Worm (Caenorhabditis elegans) whole organism, L3 larva: ENCODE measurements around the gene C06E1.1.

Experiments
- ZK546.5 ChIP-seq: sonication (generic microtip); optimal IDR thresholded peaks from 2 replicates; lab custom pipeline; 2017; ENCODE audit warnings: missing biosample characterization, missing genetic modification characterization
- ama-1 ChIP-seq: fragments of 150-350 bp; optimal IDR thresholded peaks from 2 replicates; lab custom pipeline; 2018
- elt-2 ChIP-seq: sonication (generic microtip); optimal IDR thresholded peaks from 2 replicates; lab custom pipeline; 2016; ENCODE audit warnings: missing genetic modification reagents, mild to moderate bottlenecking, missing genetic modification characterization, missing compliant biosample characterization
- fkh-10 ChIP-seq: sonication (generic microtip); optimal IDR thresholded peaks from 2 replicates; lab custom pipeline; 2017; ENCODE audit warnings: missing biosample characterization, missing genetic modification reagents, missing genetic modification characterization
- fos-1 ChIP-seq: fragments of 150-350 bp; optimal IDR thresholded peaks from 2 replicates; lab custom pipeline; 2014; ENCODE audit warnings: missing biosample characterization, missing genetic modification characterization
- lin-15B ChIP-seq: fragments of 150-350 bp; optimal IDR thresholded peaks from 2 replicates; lab custom pipeline; 2014; ENCODE audit warnings: missing biosample characterization, missing genetic modification characterization
- lin-39 ChIP-seq: fragments of 150-350 bp; optimal IDR thresholded peaks from 2 replicates; lab custom pipeline; 2018; ENCODE audit warnings: missing biosample characterization, missing genetic modification reagents, missing genetic modification characterization
- nhr-23 ChIP-seq: fragments of 150-350 bp; optimal IDR thresholded peaks from 2 replicates; lab custom pipeline; 2014; ENCODE audit warnings: missing biosample characterization, missing genetic modification reagents, missing genetic modification characterization
- snpc-4 ChIP-seq: fragments of 150-350 bp; optimal IDR thresholded peaks from 2 replicates; lab custom pipeline; 2014; ENCODE audit warnings: missing biosample characterization, missing genetic modification characterization
- unc-39 ChIP-seq: sonication (generic microtip); optimal IDR thresholded peaks from 4 replicates; lab custom pipeline; 2017; ENCODE audit warnings: missing biosample characterization, missing genetic modification characterization
- unc-62 ChIP-seq: fragments of 150-350 bp; sonication (generic microtip); optimal IDR thresholded peaks from 4 replicates; lab custom pipeline; 2014; ENCODE audit warnings: missing biosample characterization, missing genetic modification reagents, missing genetic modification characterization

ce11 chrIII:8605532-8605931, at the start of gene C06E1.1:
- TF ChIP-seq ZK546.5 (tag; lab: Kevin White, UChicago) (no peak), fos-1 (tag; lab: Kevin White, UChicago) (no peak), ama-1 (lab: Kevin White, UChicago) (no peak), nhr-23 (tag; lab: Kevin White, UChicago) (no peak), elt-2 (no peak), snpc-4 (tag; lab: Kevin White, UChicago) (no peak), lin-39 (no peak), unc-39 (tag; lab: Kevin White, UChicago) (no peak), unc-62 (no peak), fkh-10 (GFP tag; lab: Kevin White, UChicago) (no peak), lin-15B (tag; lab: Kevin White, UChicago) (no peak)
